Fruit fly (Drosophila melanogaster) whole organism, embryonic: ENCODE data around the gene CG42558.

Experiments
- Antp ChIP-seq: fragments of 200-800 bp; sonication (Bioruptor generic); optimal IDR thresholded peaks from 3 replicates; lab custom pipeline; 2016; ENCODE audit warnings: missing biosample characterization, missing genetic modification characterization
- Atf3 ChIP-seq: fragments of 200-800 bp; sonication (Bioruptor generic); optimal IDR thresholded peaks from 3 replicates; lab custom pipeline; 2016; ENCODE audit warnings: missing biosample characterization, missing genetic modification characterization
- CG10147 ChIP-seq: fragments of 200-800 bp; sonication (Bioruptor generic); optimal IDR thresholded peaks from 2 replicates; lab custom pipeline; 2019; ENCODE audit warnings: missing biosample characterization, mild to moderate bottlenecking, missing genetic modification characterization, moderate library complexity
- CG11456 ChIP-seq: fragments of 200-800 bp; sonication (Bioruptor generic); IDR thresholded peaks from 3 replicates; pipeline ENCODE4 v1.3.6; 2022; ENCODE audit warnings: missing biosample characterization, missing genetic modification characterization
- CG12391 ChIP-seq: fragments of 200-800 bp; sonication (Bioruptor generic); optimal IDR thresholded peaks from 3 replicates; lab custom pipeline; 2018; ENCODE audit warnings: missing biosample characterization, mild to moderate bottlenecking, missing genetic modification characterization, moderate library complexity
- CG12744 ChIP-seq: fragments of 200-800 bp; sonication (Bioruptor generic); optimal IDR thresholded peaks from 2 replicates; lab custom pipeline; 2016; ENCODE audit warnings: missing biosample characterization, missing genetic modification characterization
- CG15269 ChIP-seq: fragments of 200-800 bp; sonication (Bioruptor generic); optimal IDR thresholded peaks from 2 replicates; lab custom pipeline; 2018; ENCODE audit warnings: missing biosample characterization, mild to moderate bottlenecking, missing genetic modification characterization, moderate library complexity
- CG17359 ChIP-seq: fragments of 200-800 bp; sonication (Bioruptor generic); optimal IDR thresholded peaks from 3 replicates; lab custom pipeline; 2018; ENCODE audit warnings: missing biosample characterization, mild to moderate bottlenecking, missing genetic modification characterization, moderate library complexity
- CG17385 ChIP-seq: fragments of 200-800 bp; sonication (Bioruptor generic); optimal IDR thresholded peaks from 3 replicates; lab custom pipeline; 2018; ENCODE audit warnings: missing biosample characterization, mild to moderate bottlenecking, missing genetic modification characterization
- CG17612 ChIP-seq: fragments of 200-800 bp; sonication (Bioruptor generic); IDR thresholded peaks from 2 replicates; pipeline ENCODE4 v1.3.6; 2022; ENCODE audit warnings: missing biosample characterization, missing genetic modification characterization
- CG18476 ChIP-seq: fragments of 200-800 bp; sonication (Bioruptor generic); optimal IDR thresholded peaks from 2 replicates; lab custom pipeline; 2016; ENCODE audit warnings: missing biosample characterization, mild to moderate bottlenecking, missing genetic modification characterization
- CG30431 ChIP-seq: fragments of 200-800 bp; sonication (Bioruptor generic); optimal IDR thresholded peaks from 2 replicates; lab custom pipeline; 2017; ENCODE audit warnings: missing biosample characterization, missing genetic modification characterization
- CG34224 ChIP-seq: fragments of 200-800 bp; sonication (Bioruptor generic); IDR thresholded peaks from 3 replicates; pipeline ENCODE4 v1.3.6; 2022; ENCODE audit warnings: missing biosample characterization, missing genetic modification characterization; ENCODE audit not compliant: partially characterized antibody
- CG3726 ChIP-seq: fragments of 200-800 bp; sonication (Bioruptor generic); IDR thresholded peaks from 3 replicates; pipeline ENCODE4, ENCODE4 v1.3.6; 2022; ENCODE audit warnings: missing biosample characterization, missing genetic modification characterization
- CG6272 ChIP-seq: fragments of 200-800 bp; sonication (Bioruptor generic); IDR thresholded peaks from 2 replicates; pipeline ENCODE4 v1.3.6; 2022; ENCODE audit warnings: missing biosample characterization, missing genetic modification characterization
- CG6683 ChIP-seq: fragments of 200-800 bp; sonication (Bioruptor generic); optimal IDR thresholded peaks from 2 replicates; lab custom pipeline; 2017; ENCODE audit warnings: missing biosample characterization, mild to moderate bottlenecking, missing genetic modification characterization, missing genetic modification reagents
- CG6813 ChIP-seq: fragments of 200-800 bp; sonication (Bioruptor generic); optimal IDR thresholded peaks from 2 replicates; lab custom pipeline; 2017; ENCODE audit warnings: missing biosample characterization, missing genetic modification characterization, mild to moderate bottlenecking, moderate library complexity, missing genetic modification reagents
- CG7786 ChIP-seq: fragments of 200-800 bp; sonication (Bioruptor generic); optimal IDR thresholded peaks from 2 replicates; lab custom pipeline; 2016; ENCODE audit warnings: missing biosample characterization, missing genetic modification characterization
- CG7839 ChIP-seq: fragments of 200-800 bp; sonication (Bioruptor generic); optimal IDR thresholded peaks from 3 replicates; lab custom pipeline; 2018; ENCODE audit warnings: missing biosample characterization, mild to moderate bottlenecking, missing genetic modification characterization, moderate library complexity
- CHES-1-like ChIP-seq: fragments of 200-800 bp; sonication (Bioruptor generic); optimal IDR thresholded peaks from 2 replicates; lab custom pipeline; 2016; ENCODE audit warnings: missing biosample characterization, missing genetic modification characterization
- Dbx ChIP-seq: fragments of 200-800 bp; sonication (Bioruptor generic); IDR thresholded peaks from 3 replicates; pipeline ENCODE4 v1.3.6; 2022; ENCODE audit warnings: missing biosample characterization, missing genetic modification characterization
- Dek ChIP-seq: fragments of 200-800 bp; sonication (Bioruptor generic); optimal IDR thresholded peaks from 3 replicates; lab custom pipeline; 2019; ENCODE audit warnings: missing biosample characterization, mild to moderate bottlenecking, missing genetic modification characterization, moderate library complexity
- Doc3 ChIP-seq: fragments of 200-800 bp; sonication (Bioruptor generic); IDR thresholded peaks from 3 replicates; pipeline ENCODE4 v1.3.6; 2022; ENCODE audit warnings: missing biosample characterization, missing genetic modification characterization; ENCODE audit not compliant: partially characterized antibody
- Drgx ChIP-seq: fragments of 200-800 bp; sonication (Bioruptor generic); IDR thresholded peaks from 2 replicates; pipeline ENCODE4 v1.3.6; 2022; ENCODE audit warnings: missing biosample characterization, missing genetic modification characterization
- Ets65A ChIP-seq: fragments of 200-800 bp; sonication (Bioruptor generic); peaks from one replicate; lab custom pipeline; 2016; ENCODE audit warnings: missing biosample characterization, missing genetic modification characterization
- Hand ChIP-seq: fragments of 200-800 bp; sonication (Bioruptor generic); optimal IDR thresholded peaks from 2 replicates; lab custom pipeline; 2017; ENCODE audit warnings: mild to moderate bottlenecking, missing biosample characterization, missing genetic modification reagents, missing genetic modification characterization
- Hsf ChIP-seq: fragments of 200-800 bp; sonication (Bioruptor generic); optimal IDR thresholded peaks from 3 replicates; lab custom pipeline; 2016; ENCODE audit warnings: missing biosample characterization, missing genetic modification characterization
- Med ChIP-seq: fragments of 200-800 bp; sonication (Bioruptor generic); peaks from one replicate; lab custom pipeline; 2016; ENCODE audit warnings: missing biosample characterization, missing genetic modification characterization, mild to moderate bottlenecking, inconsistent platforms, moderate library complexity
- NK7.1 ChIP-seq: fragments of 200-800 bp; sonication (Bioruptor generic); optimal IDR thresholded peaks from 3 replicates; lab custom pipeline; 2016; ENCODE audit warnings: missing biosample characterization, missing genetic modification characterization
- Oli ChIP-seq: fragments of 200-800 bp; sonication (Bioruptor generic); optimal IDR thresholded peaks from 2 replicates; lab custom pipeline; 2018; ENCODE audit warnings: missing biosample characterization, mild to moderate bottlenecking, missing genetic modification characterization, moderate library complexity
- Spps ChIP-seq: fragments of 200-800 bp; sonication (Bioruptor generic); optimal IDR thresholded peaks from 2 replicates; lab custom pipeline; 2018; ENCODE audit warnings: missing biosample characterization, mild to moderate bottlenecking, missing genetic modification characterization
- Ssrp ChIP-seq: fragments of 200-800 bp; sonication (Bioruptor generic); optimal IDR thresholded peaks from 2 replicates; lab custom pipeline; 2018; ENCODE audit warnings: missing biosample characterization, mild to moderate bottlenecking, missing genetic modification characterization, moderate library complexity
- ara ChIP-seq: fragments of 200-800 bp; sonication (Bioruptor generic); IDR thresholded peaks from 2 replicates; pipeline ENCODE4 v1.3.6; 2022; ENCODE audit warnings: missing biosample characterization, missing genetic modification characterization
- bcd ChIP-seq: fragments of 200-800 bp; sonication (Bioruptor generic); optimal IDR thresholded peaks from 2 replicates; lab custom pipeline; 2017; ENCODE audit warnings: missing biosample characterization, mild to moderate bottlenecking, missing genetic modification characterization
- chinmo ChIP-seq: fragments of 200-800 bp; sonication (Bioruptor generic); IDR thresholded peaks from 4 replicates; pipeline ENCODE4 v1.3.6; 2022; ENCODE audit warnings: missing biosample characterization, missing genetic modification characterization; ENCODE audit not compliant: partially characterized antibody
- ci ChIP-seq: fragments of 200-800 bp; sonication (Bioruptor generic); IDR thresholded peaks from 3 replicates; pipeline ENCODE4 v1.3.6; 2022; ENCODE audit warnings: missing biosample characterization, missing genetic modification characterization
- croc ChIP-seq: fragments of 200-800 bp; sonication (Bioruptor generic); conservative IDR thresholded peaks from 3 replicates; pipeline ENCODE4 v1.3.6; 2022; ENCODE audit warnings: missing biosample characterization, missing genetic modification characterization
- fd96Cb ChIP-seq: fragments of 200-800 bp; sonication (Bioruptor generic); optimal IDR thresholded peaks from 2 replicates; lab custom pipeline; 2018; ENCODE audit warnings: missing biosample characterization, mild to moderate bottlenecking, missing genetic modification characterization, moderate library complexity
- gro ChIP-seq: fragments of 200-800 bp; sonication (Bioruptor generic); optimal IDR thresholded peaks from 2 replicates; lab custom pipeline; 2016; ENCODE audit warnings: missing biosample characterization, missing genetic modification characterization
- kni ChIP-seq: fragments of 200-800 bp; sonication (Bioruptor generic); optimal IDR thresholded peaks from 3 replicates; lab custom pipeline; 2017; ENCODE audit warnings: mild to moderate bottlenecking, missing biosample characterization, missing genetic modification reagents, missing genetic modification characterization
- maf-S ChIP-seq: fragments of 200-800 bp; sonication (Bioruptor generic); optimal IDR thresholded peaks from 2 replicates; lab custom pipeline; 2016; ENCODE audit warnings: missing biosample characterization, missing genetic modification characterization
- nom ChIP-seq: fragments of 200-800 bp; sonication (Bioruptor generic); optimal IDR thresholded peaks from 2 replicates; lab custom pipeline; 2017; ENCODE audit warnings: missing biosample characterization, missing genetic modification characterization, mild to moderate bottlenecking, moderate library complexity, missing genetic modification reagents
- ranshi ChIP-seq: fragments of 200-800 bp; sonication (Bioruptor generic); IDR thresholded peaks from 2 replicates; pipeline ENCODE4 v1.3.6; 2022; ENCODE audit warnings: missing biosample characterization, missing genetic modification characterization
- rib ChIP-seq: fragments of 200-800 bp; sonication (Bioruptor generic); IDR thresholded peaks from 2 replicates; pipeline ENCODE4 v1.3.6; 2022; ENCODE audit warnings: missing biosample characterization, missing genetic modification characterization
- scrt ChIP-seq: fragments of 200-800 bp; sonication (Bioruptor generic); optimal IDR thresholded peaks from 2 replicates; lab custom pipeline; 2018; ENCODE audit warnings: missing biosample characterization, mild to moderate bottlenecking, missing genetic modification characterization, moderate library complexity
- seq ChIP-seq: fragments of 200-800 bp; sonication (Bioruptor generic); IDR thresholded peaks from 2 replicates; pipeline ENCODE4 v1.3.6; 2022; ENCODE audit warnings: missing biosample characterization, missing genetic modification characterization
- stc ChIP-seq: fragments of 200-800 bp; sonication (Bioruptor generic); IDR thresholded peaks from 2 replicates; pipeline ENCODE4 v1.3.6; 2022; ENCODE audit warnings: missing biosample characterization, missing genetic modification characterization
- zen2 ChIP-seq: fragments of 200-800 bp; sonication (Bioruptor generic); IDR thresholded peaks from 3 replicates; pipeline ENCODE4 v1.3.6; 2022; ENCODE audit warnings: missing biosample characterization, missing genetic modification characterization; ENCODE audit not compliant: partially characterized antibody

CG42558 gene

dm6 chr3R:29963102-29963501, 30.0 kb downstream of the CG42558 start (continued):
- no peak for TF ChIP-seq CG7839 (tag; lab: Kevin White, UChicago)
- TF ChIP-seq CG17612 (GFP tag; lab: Robert Waterston, UW): peak; percentile 93
- no peak for TF ChIP-seq kni (GFP tag; lab: Kevin White, UChicago)
- TF ChIP-seq Dbx (GFP tag; lab: Robert Waterston, UW): no peak

- TF ChIP-seq seq (GFP tag; lab: Robert Waterston, UW) (0 out of 2 replicates have a peak, but pooled peaks have one; percentile 8), CG3726 (no peak), zen2 (GFP tag; lab: Robert Waterston, UW) (no peak), ci (GFP tag; lab: Robert Waterston, UW) (0 out of 3 replicates have a peak, but pooled peaks have one; percentile 14), CG6683 (GFP tag; lab: Kevin White, UChicago) (no peak), Ets65A (GFP tag; lab: Kevin White, UChicago) (peak; percentile 47), CHES-1-like (no peak), Drgx (GFP tag; lab: Robert Waterston, UW) (no peak), NK7.1 (no peak), scrt (GFP tag; lab: Kevin White, UChicago) (peak; percentile 50), rib (GFP tag; lab: Robert Waterston, UW) (no peak), ranshi (GFP tag; lab: Robert Waterston, UW) (0 out of 2 replicates have a peak, but pooled peaks have one; percentile 4)
Measured at dm6 chr3R:29969347-29969746, 36.3 kb downstream of the CG42558 start, which contains the start of gene TkR99D. Gene TkR99D (minus strand): TSS chr3R:29969447.

dm6 chr3R:29978595-29978994, 45.5 kb downstream of the CG42558 start:
- TF ChIP-seq ara (peak; percentile 22; the same call in 1 of the 2 replicates), Spps (tag; lab: Kevin White, UChicago) (no peak), CG10147 (GFP tag; lab: Kevin White, UChicago) (peak; percentile 38), CG7786 (GFP tag; lab: Kevin White, UChicago) (peak; percentile 8), Hand (peak; percentile 43), Oli (tag; lab: Kevin White, UChicago) (peak; percentile 9), CG12391 (tag; lab: Kevin White, UChicago) (peak; percentile 17), croc (GFP tag; lab: Robert Waterston, UW) (0 out of 3 replicates have a peak, but pooled peaks have one; percentile 17), Antp (GFP tag; lab: Kevin White, UChicago) (no peak), CG34224 (GFP tag; lab: Robert Waterston, UW) (no peak), nom (no peak), fd96Cb (tag; lab: Kevin White, UChicago) (peak; percentile 21), Hsf (GFP tag; lab: Kevin White, UChicago) (peak; percentile 4), CG12744 (no peak), CG17359 (peak; percentile 59), Ssrp (tag; lab: Kevin White, UChicago) (no peak), CG30431 (GFP tag; lab: Kevin White, UChicago) (no peak), chinmo (no peak), bcd (peak; percentile 29), CG17385 (GFP tag; lab: Kevin White, UChicago) (peak; percentile 37), CG11456 (GFP tag; lab: Robert Waterston, UW) (0 out of 3 replicates have a peak, but pooled peaks have one; percentile 48), CG6813 (GFP tag; lab: Kevin White, UChicago) (no peak), maf-S (GFP tag; lab: Kevin White, UChicago) (no peak), CG18476 (GFP tag; lab: Kevin White, UChicago) (no peak), CG15269 (tag; lab: Kevin White, UChicago) (peak; percentile 36), stc (GFP tag; lab: Robert Waterston, UW) (no peak), Med (peak; percentile 85), Atf3 (no peak), Doc3 (GFP tag; lab: Robert Waterston, UW) (no peak), Dek (tag; lab: Kevin White, UChicago) (no peak), gro (no peak), CG6272 (GFP tag; lab: Robert Waterston, UW) (peak; percentile 20; the same call in 1 of the 2 replicates)
